Worm (Caenorhabditis elegans): ENCODE measurements around the gene F59E12.3.

ce11 chrII:5607756-5608155, 30.4 kb upstream of the F59E12.3 start, which contains the start of gene C17G10.7:
- TF ChIP-seq pqm-1 (tag; optimal IDR thresholded peaks at IDR 0.05) (no peak), pag-3 (tag; optimal IDR thresholded peaks at IDR 0.05; ENCODE audit: borderline replicate concordance) (no peak), unc-42 (tag; optimal IDR thresholded peaks at IDR 0.05) (no peak), sdc-2 (tag; optimal IDR thresholded peaks at IDR 0.05) (no peak), lin-11 (tag; optimal IDR thresholded peaks at IDR 0.05) (no peak), hlh-13 (GFP tag; optimal IDR thresholded peaks at IDR 0.05) (no peak), nhr-11 (tag; optimal IDR thresholded peaks at IDR 0.05) (no peak)

Data from whole organism, late embryonic.